Fruit fly (Drosophila melanogaster) whole organism, prepupa: ENCODE measurements around the gene CG44869.

Experiments used
- Blimp-1 ChIP-seq: fragments of 200-800 bp; sonication (Bioruptor generic); optimal IDR thresholded peaks from 3 replicates; lab custom pipeline; 2017; ENCODE audit warnings: missing biosample characterization, missing genetic modification characterization, mild to moderate bottlenecking, moderate library complexity, missing genetic modification reagents
- CG10669 ChIP-seq: fragments of 200-800 bp; sonication (Bioruptor generic); optimal IDR thresholded peaks from 3 replicates; lab custom pipeline; 2018; ENCODE audit warnings: missing biosample characterization, mild to moderate bottlenecking, missing genetic modification characterization, moderate library complexity
- CG11294 ChIP-seq: fragments of 200-800 bp; sonication (Bioruptor generic); IDR thresholded peaks from 2 replicates; pipeline ENCODE4 v1.3.6; 2022; ENCODE audit warnings: missing biosample characterization, missing genetic modification characterization
- CG11762 ChIP-seq: fragments of 200-800 bp; sonication (Bioruptor generic); optimal IDR thresholded peaks from 3 replicates; lab custom pipeline; 2016; ENCODE audit warnings: missing biosample characterization, missing genetic modification characterization; ENCODE audit not compliant: insufficient read depth
- CG1621 ChIP-seq: fragments of 200-800 bp; sonication (Bioruptor generic); optimal IDR thresholded peaks from 3 replicates; lab custom pipeline; 2018; ENCODE audit warnings: missing biosample characterization, mild to moderate bottlenecking, missing genetic modification characterization
- CG16779 ChIP-seq: fragments of 200-800 bp; sonication (Bioruptor generic); optimal IDR thresholded peaks from 3 replicates; lab custom pipeline; 2017; ENCODE audit warnings: missing biosample characterization, mild to moderate bottlenecking, missing genetic modification characterization
- CG31627 ChIP-seq: fragments of 200-800 bp; sonication (Bioruptor generic); optimal IDR thresholded peaks from 3 replicates; lab custom pipeline; 2016; ENCODE audit warnings: missing biosample characterization, missing genetic modification characterization
- CG32006 ChIP-seq: fragments of 200-800 bp; sonication (Bioruptor generic); optimal IDR thresholded peaks from 3 replicates; lab custom pipeline; 2017; ENCODE audit warnings: missing biosample characterization, mild to moderate bottlenecking, missing genetic modification characterization
- CG34406 ChIP-seq: fragments of 200-800 bp; sonication (Bioruptor generic); optimal IDR thresholded peaks from 3 replicates; lab custom pipeline; 2016; ENCODE audit warnings: missing biosample characterization, missing genetic modification characterization
- CG3919 ChIP-seq: fragments of 200-800 bp; sonication (Bioruptor generic); optimal IDR thresholded peaks from 3 replicates; lab custom pipeline; 2016; ENCODE audit warnings: missing biosample characterization, missing genetic modification characterization
- CG4318 ChIP-seq: fragments of 200-800 bp; sonication (Bioruptor generic); optimal IDR thresholded peaks from 3 replicates; lab custom pipeline; 2017; ENCODE audit warnings: missing biosample characterization, mild to moderate bottlenecking, missing genetic modification characterization
- CG6163 ChIP-seq: fragments of 200-800 bp; sonication (Bioruptor generic); IDR thresholded peaks from 3 replicates; pipeline ENCODE4 v1.3.6; 2022; ENCODE audit warnings: missing biosample characterization, missing genetic modification characterization
- CG6276 ChIP-seq: fragments of 200-800 bp; sonication (Bioruptor generic); optimal IDR thresholded peaks from 2 replicates; lab custom pipeline; 2017; ENCODE audit warnings: missing biosample characterization, mild to moderate bottlenecking, missing genetic modification characterization
- CG6854 ChIP-seq: fragments of 200-800 bp; sonication (Bioruptor generic); optimal IDR thresholded peaks from 2 replicates; lab custom pipeline; 2017; ENCODE audit warnings: missing biosample characterization, mild to moderate bottlenecking, missing genetic modification characterization
- CG7368 ChIP-seq: fragments of 200-800 bp; sonication (Bioruptor generic); optimal IDR thresholded peaks from 3 replicates; lab custom pipeline; 2016; ENCODE audit warnings: missing biosample characterization, missing genetic modification characterization
- CG8119 ChIP-seq: fragments of 200-800 bp; sonication (Bioruptor generic); IDR thresholded peaks from 3 replicates; pipeline ENCODE4 v1.3.6; 2022; ENCODE audit warnings: missing biosample characterization, missing genetic modification characterization
- Eip75B ChIP-seq: fragments of 200-800 bp; sonication (Bioruptor generic); optimal IDR thresholded peaks from 3 replicates; lab custom pipeline; 2016; ENCODE audit warnings: missing biosample characterization, missing genetic modification characterization
- Eip78C ChIP-seq: fragments of 200-800 bp; sonication (Bioruptor generic); peaks from one replicate; lab custom pipeline; 2016; ENCODE audit warnings: missing biosample characterization, missing genetic modification characterization
- Eip93F ChIP-seq: fragments of 200-800 bp; sonication (Bioruptor generic); optimal IDR thresholded peaks from 2 replicates; lab custom pipeline; 2016; ENCODE audit warnings: missing biosample characterization, mild to moderate bottlenecking, missing genetic modification characterization
- Ets21C ChIP-seq: fragments of 200-800 bp; sonication (Bioruptor generic); optimal IDR thresholded peaks from 3 replicates; lab custom pipeline; 2016; ENCODE audit warnings: missing biosample characterization, missing genetic modification characterization
- Ets96B ChIP-seq: fragments of 200-800 bp; optimal IDR thresholded peaks from 2 replicates; lab custom pipeline; 2019; ENCODE audit warnings: missing biosample characterization, mild to moderate bottlenecking, missing genetic modification characterization, moderate library complexity
- Gug ChIP-seq: fragments of 200-800 bp; sonication (Bioruptor generic); IDR thresholded peaks from 2 replicates; pipeline ENCODE4 v1.3.6; 2022; ENCODE audit warnings: missing biosample characterization, missing genetic modification characterization
- Hr38 ChIP-seq: sonication (Bioruptor generic); optimal IDR thresholded peaks from 2 replicates; lab custom pipeline; 2016; ENCODE audit warnings: missing biosample characterization, missing genetic modification characterization
- Hr39 ChIP-seq: fragments of 200-800 bp; sonication (Bioruptor generic); optimal IDR thresholded peaks from 2 replicates; lab custom pipeline; 2016; ENCODE audit warnings: missing biosample characterization, missing genetic modification characterization
- Hr4 ChIP-seq: fragments of 200-800 bp; sonication (Bioruptor generic); optimal IDR thresholded peaks from 3 replicates; lab custom pipeline; 2016; ENCODE audit warnings: missing biosample characterization, missing genetic modification characterization
- Lpt ChIP-seq: fragments of 200-800 bp; sonication (Bioruptor generic); optimal IDR thresholded peaks from 3 replicates; lab custom pipeline; 2016; ENCODE audit warnings: missing biosample characterization, missing genetic modification characterization
- Met ChIP-seq: fragments of 200-800 bp; sonication (Bioruptor generic); optimal IDR thresholded peaks from 3 replicates; lab custom pipeline; 2016; ENCODE audit warnings: missing biosample characterization, missing genetic modification characterization
- OdsH ChIP-seq: fragments of 200-800 bp; sonication (Bioruptor generic); optimal IDR thresholded peaks from 3 replicates; lab custom pipeline; 2016; ENCODE audit warnings: missing biosample characterization, missing genetic modification characterization
- Smox ChIP-seq: fragments of 200-800 bp; sonication (Bioruptor generic); optimal IDR thresholded peaks from 3 replicates; lab custom pipeline; 2016; ENCODE audit warnings: missing biosample characterization, missing genetic modification characterization
- Sox102F ChIP-seq: fragments of 200-800 bp; sonication (Bioruptor generic); optimal IDR thresholded peaks from 2 replicates; lab custom pipeline; 2016; ENCODE audit warnings: missing biosample characterization, mild to moderate bottlenecking, missing genetic modification characterization
- Sox14 ChIP-seq: fragments of 200-800 bp; sonication (Bioruptor generic); optimal IDR thresholded peaks from 3 replicates; lab custom pipeline; 2016; ENCODE audit warnings: missing biosample characterization, missing genetic modification characterization
- Sox15 ChIP-seq: fragments of 200-800 bp; sonication (Bioruptor generic); optimal IDR thresholded peaks from 3 replicates; lab custom pipeline; 2016; ENCODE audit warnings: missing biosample characterization, missing genetic modification characterization
- achi ChIP-seq: fragments of 200-800 bp; sonication (Bioruptor generic); optimal IDR thresholded peaks from 3 replicates; lab custom pipeline; 2016; ENCODE audit warnings: missing biosample characterization, missing genetic modification characterization
- dac ChIP-seq: fragments of 200-800 bp; sonication (Bioruptor generic); optimal IDR thresholded peaks from 2 replicates; lab custom pipeline; 2017; ENCODE audit warnings: missing biosample characterization, mild to moderate bottlenecking, missing genetic modification characterization
- eg ChIP-seq: fragments of 200-800 bp; sonication (Bioruptor generic); IDR thresholded peaks from 3 replicates; pipeline ENCODE4 v1.3.6; 2022; ENCODE audit warnings: missing biosample characterization, missing genetic modification characterization
- esn ChIP-seq: fragments of 200-800 bp; sonication (Bioruptor generic); optimal IDR thresholded peaks from 2 replicates; lab custom pipeline; 2016; ENCODE audit warnings: missing biosample characterization, mild to moderate bottlenecking, missing genetic modification characterization, moderate library complexity
- fd59A ChIP-seq: fragments of 200-800 bp; sonication (Bioruptor generic); optimal IDR thresholded peaks from 2 replicates; lab custom pipeline; 2017; ENCODE audit warnings: missing biosample characterization, mild to moderate bottlenecking, missing genetic modification characterization, missing genetic modification reagents
- fkh ChIP-seq: fragments of 200-800 bp; sonication (Bioruptor generic); optimal IDR thresholded peaks from 3 replicates; lab custom pipeline; 2017; ENCODE audit warnings: missing biosample characterization, mild to moderate bottlenecking, missing genetic modification characterization, moderate library complexity
- lz ChIP-seq: fragments of 200-800 bp; sonication (Bioruptor generic); optimal IDR thresholded peaks from 3 replicates; lab custom pipeline; 2016; ENCODE audit warnings: missing biosample characterization, missing genetic modification characterization
- net ChIP-seq: fragments of 200-800 bp; sonication (Bioruptor generic); optimal IDR thresholded peaks from 3 replicates; lab custom pipeline; 2016; ENCODE audit warnings: missing biosample characterization, missing genetic modification characterization
- pdm3 ChIP-seq: fragments of 200-800 bp; sonication (Bioruptor generic); optimal IDR thresholded peaks from 3 replicates; lab custom pipeline; 2016; ENCODE audit warnings: missing biosample characterization, missing genetic modification characterization
- spab ChIP-seq: fragments of 200-800 bp; sonication (Bioruptor generic); optimal IDR thresholded peaks from 2 replicates; lab custom pipeline; 2017; ENCODE audit warnings: missing biosample characterization, mild to moderate bottlenecking, missing genetic modification characterization, missing genetic modification reagents
- ss ChIP-seq, 2 experiments: fragments of 200-800 bp; sonication (Bioruptor generic); optimal IDR thresholded peaks; 2 replicates in 1 of 2; 3 replicates in 1 of 2; lab custom pipeline; 2017 to 2018; ENCODE audit warnings: mild to moderate bottlenecking in 2 of 2, missing biosample characterization in 2 of 2, missing genetic modification characterization in 2 of 2, moderate library complexity in 1 of 2
- svp ChIP-seq: fragments of 200-800 bp; sonication (Bioruptor generic); peaks from one replicate; lab custom pipeline; 2016; ENCODE audit warnings: missing biosample characterization, missing genetic modification characterization
- topi ChIP-seq: fragments of 200-800 bp; sonication (Bioruptor generic); optimal IDR thresholded peaks from 3 replicates; lab custom pipeline; 2016; ENCODE audit warnings: missing biosample characterization, missing genetic modification characterization
- vri ChIP-seq: fragments of 200-800 bp; sonication (Bioruptor generic); optimal IDR thresholded peaks from 3 replicates; lab custom pipeline; 2016; ENCODE audit warnings: missing biosample characterization, mild to moderate bottlenecking, missing genetic modification characterization

The CG44869 gene

dm6 chr2L:15465932-15466331 lies 47.8 kb upstream of the CG44869 start (continued):
- TF ChIP-seq net = peak; percentile 40
- no peak for TF ChIP-seq CG11294 (GFP tag; lab: Robert Waterston, UW)
- TF ChIP-seq CG16779 (tag; lab: Kevin White, UChicago) = peak; percentile 9
- TF ChIP-seq fkh = no peak
- TF ChIP-seq CG11762 (GFP tag; lab: Kevin White, UChicago) = no peak
- TF ChIP-seq Eip93F (GFP tag; lab: Kevin White, UChicago) = no peak
- TF ChIP-seq vri = peak; percentile 24
- TF ChIP-seq CG8119 (GFP tag; lab: Robert Waterston, UW) = peak; percentile 75
- TF ChIP-seq fd59A (GFP tag; lab: Kevin White, UChicago) = no peak
- no peak for TF ChIP-seq spab (GFP tag; lab: Kevin White, UChicago)
- TF ChIP-seq CG6854 = no peak
- peak; percentile 45 for TF ChIP-seq Hr39 (GFP tag; lab: Kevin White, UChicago)
- peak; percentile 58 for TF ChIP-seq OdsH
- peak; percentile 48 for TF ChIP-seq CG3919 (GFP tag; lab: Kevin White, UChicago)
- peak; percentile 5 for TF ChIP-seq Smox
- peak; percentile 39 for TF ChIP-seq lz (GFP tag; lab: Kevin White, UChicago)

dm6 chr2L:15465121-15465520 lies 47.0 kb upstream of the CG44869 start:
- no peak for TF ChIP-seq CG11762 (GFP tag; lab: Kevin White, UChicago)
- 0 out of 3 replicates have a peak, but pooled peaks have one; percentile 8 for TF ChIP-seq CG6163 (GFP tag; lab: Robert Waterston, UW)
- peak; percentile 10 for TF ChIP-seq Smox
- peak; percentile 46 for TF ChIP-seq Eip78C (GFP tag; lab: Kevin White, UChicago)
- TF ChIP-seq Hr39 (GFP tag; lab: Kevin White, UChicago) = peak; percentile 47
- no peak for TF ChIP-seq eg
- no peak for TF ChIP-seq Sox15 (GFP tag; lab: Kevin White, UChicago)
- peak; percentile 42 for TF ChIP-seq CG31627
- peak; percentile 37 for TF ChIP-seq Met (GFP tag; lab: Kevin White, UChicago)
- peak; percentile 26 for TF ChIP-seq topi (GFP tag; lab: Kevin White, UChicago)
- peak; percentile 3 for TF ChIP-seq Sox102F (GFP tag; lab: Kevin White, UChicago)
- TF ChIP-seq Eip75B (GFP tag; lab: Kevin White, UChicago) = peak; percentile 8
- TF ChIP-seq Lpt (GFP tag; lab: Kevin White, UChicago) = no peak
- no peak for TF ChIP-seq Ets96B (tag; lab: Kevin White, UChicago)
- peak; percentile 45 for TF ChIP-seq esn (GFP tag; lab: Kevin White, UChicago)
- peak; percentile 17 for TF ChIP-seq Ets21C (GFP tag; lab: Kevin White, UChicago)
- TF ChIP-seq svp (GFP tag; lab: Kevin White, UChicago) = peak; percentile 64

- TF ChIP-seq Smox (peak; percentile 25), CG32006 (no peak), Hr39 (GFP tag; lab: Kevin White, UChicago) (peak; percentile 30), dac (GFP tag; lab: Kevin White, UChicago) (no peak), esn (GFP tag; lab: Kevin White, UChicago) (peak; percentile 49), CG16779 (tag; lab: Kevin White, UChicago) (no peak), CG7368 (GFP tag; lab: Kevin White, UChicago) (peak; percentile 14), CG4318 (GFP tag; lab: Kevin White, UChicago) (no peak), CG1621 (tag; lab: Kevin White, UChicago) (no peak), Eip93F (GFP tag; lab: Kevin White, UChicago) (peak; percentile 60), CG34406 (GFP tag; lab: Kevin White, UChicago) (peak; percentile 46), fkh (no peak), OdsH (peak; percentile 39), CG31627 (no peak), CG3919 (GFP tag; lab: Kevin White, UChicago) (peak; percentile 36), CG6276 (GFP tag; lab: Kevin White, UChicago) (no peak), ss (GFP tag; optimal IDR thresholded peaks at IDR 0.05; lab: Kevin White, UChicago) (no peak), Gug (GFP tag; lab: Robert Waterston, UW) (no peak), Hr4 (peak; percentile 9), svp (GFP tag; lab: Kevin White, UChicago) (peak; percentile 83), Sox14 (GFP tag; lab: Kevin White, UChicago) (no peak), CG11762 (GFP tag; lab: Kevin White, UChicago) (no peak), CG10669 (GFP tag; lab: Kevin White, UChicago) (peak; percentile 32), Blimp-1 (GFP tag; lab: Kevin White, UChicago) (peak; percentile 42), Met (GFP tag; lab: Kevin White, UChicago) (peak; percentile 70), pdm3 (no peak), achi (GFP tag; lab: Kevin White, UChicago) (peak; percentile 5), fd59A (GFP tag; lab: Kevin White, UChicago) (peak; percentile 37), net (peak; percentile 42), Hr38 (no peak), Sox102F (GFP tag; lab: Kevin White, UChicago) (peak; percentile 32)
These were observed 45.4 kb upstream of the CG44869 start for dm6 chr2L:15463515-15463914.
